Fruit fly (Drosophila melanogaster) whole organism, embryonic: Measurements from ENCODE around the gene CG42489.
A peak's percentile ranks its signal among the peaks of the same experiment; 100 is the strongest.

ENCODE experiments used
- BtbVII ChIP-seq: fragments of 200-800 bp; sonication (Bioruptor generic); optimal IDR thresholded peaks from 3 replicates; lab custom pipeline; 2017; ENCODE audit warnings: missing biosample characterization, mild to moderate bottlenecking, missing genetic modification characterization
- C15 ChIP-seq: fragments of 200-800 bp; sonication (Bioruptor generic); IDR thresholded peaks from 3 replicates; pipeline ENCODE4 v1.3.6; 2022; ENCODE audit warnings: missing biosample characterization, missing genetic modification characterization
- CG10209 ChIP-seq: fragments of 200-800 bp; sonication (Bioruptor generic); optimal IDR thresholded peaks from 3 replicates; lab custom pipeline; 2017; ENCODE audit warnings: missing biosample characterization, mild to moderate bottlenecking, missing genetic modification characterization, missing genetic modification reagents
- CG1024 ChIP-seq: fragments of 200-800 bp; sonication (Bioruptor generic); IDR thresholded peaks from 2 replicates; pipeline ENCODE4 v1.3.6; 2022; ENCODE audit warnings: missing biosample characterization, missing genetic modification characterization
- CG10431 ChIP-seq: fragments of 200-800 bp; sonication (Bioruptor generic); optimal IDR thresholded peaks from 3 replicates; lab custom pipeline; 2018; ENCODE audit warnings: missing biosample characterization, mild to moderate bottlenecking, missing genetic modification characterization
- CG10462 ChIP-seq: fragments of 200-800 bp; sonication (Bioruptor generic); optimal IDR thresholded peaks from 2 replicates; lab custom pipeline; 2016; ENCODE audit warnings: missing biosample characterization, missing genetic modification characterization
- CG11560 ChIP-seq: fragments of 200-800 bp; sonication (Bioruptor generic); IDR thresholded peaks from 3 replicates; pipeline ENCODE4 v1.3.6; 2022; ENCODE audit warnings: missing biosample characterization, missing genetic modification characterization
- CG12104 ChIP-seq: fragments of 200-800 bp; sonication (Bioruptor generic); optimal IDR thresholded peaks from 3 replicates; lab custom pipeline; 2016; ENCODE audit warnings: missing biosample characterization, missing genetic modification characterization
- CG12659 ChIP-seq: fragments of 200-800 bp; sonication (Bioruptor generic); optimal IDR thresholded peaks from 3 replicates; lab custom pipeline; 2017; ENCODE audit warnings: mild to moderate bottlenecking, missing biosample characterization, missing genetic modification reagents, missing genetic modification characterization
- CG12769 ChIP-seq: fragments of 200-800 bp; sonication (Bioruptor generic); optimal IDR thresholded peaks from 2 replicates; lab custom pipeline; 2019; ENCODE audit warnings: missing biosample characterization, mild to moderate bottlenecking, missing genetic modification characterization, moderate library complexity
- CG13775 ChIP-seq: fragments of 200-800 bp; sonication (Bioruptor generic); optimal IDR thresholded peaks from 3 replicates; lab custom pipeline; 2017; ENCODE audit warnings: missing biosample characterization, mild to moderate bottlenecking, missing genetic modification characterization
- CG14710 ChIP-seq: fragments of 200-800 bp; sonication (Bioruptor generic); optimal IDR thresholded peaks from 3 replicates; lab custom pipeline; 2019; ENCODE audit warnings: missing biosample characterization, mild to moderate bottlenecking, missing genetic modification characterization, moderate library complexity
- CG17186 ChIP-seq: fragments of 200-800 bp; sonication (Bioruptor generic); optimal IDR thresholded peaks from 3 replicates; lab custom pipeline; 2017; ENCODE audit warnings: missing biosample characterization, missing genetic modification reagents, missing genetic modification characterization
- CG17328 ChIP-seq: fragments of 200-800 bp; sonication (Bioruptor generic); IDR thresholded peaks from 2 replicates; pipeline ENCODE4 v1.3.6; 2022; ENCODE audit warnings: missing biosample characterization, missing genetic modification characterization
- CG17361 ChIP-seq: fragments of 200-800 bp; sonication (Bioruptor generic); IDR thresholded peaks from 3 replicates; pipeline ENCODE4 v1.3.6; 2022; ENCODE audit warnings: missing biosample characterization, missing genetic modification characterization
- CG18764 ChIP-seq: fragments of 200-800 bp; sonication (Bioruptor generic); optimal IDR thresholded peaks from 3 replicates; lab custom pipeline; 2016; ENCODE audit warnings: missing biosample characterization, missing genetic modification characterization
- CG3281 ChIP-seq: fragments of 200-800 bp; sonication (Bioruptor generic); optimal IDR thresholded peaks from 3 replicates; lab custom pipeline; 2017; ENCODE audit warnings: missing biosample characterization, mild to moderate bottlenecking, missing genetic modification characterization
- CG7357 ChIP-seq: fragments of 200-800 bp; sonication (Bioruptor generic); IDR thresholded peaks from 3 replicates; pipeline ENCODE4 v1.3.6; 2022; ENCODE audit warnings: missing biosample characterization, missing genetic modification characterization
- CG7745 ChIP-seq: fragments of 200-800 bp; sonication (Bioruptor generic); optimal IDR thresholded peaks from 2 replicates; lab custom pipeline; 2018; ENCODE audit warnings: missing biosample characterization, mild to moderate bottlenecking, missing genetic modification characterization, moderate library complexity
- CG8478 ChIP-seq: fragments of >200 bp; optimal IDR thresholded peaks from 2 replicates; lab custom pipeline; 2018
- CG9876 ChIP-seq: fragments of 200-800 bp; sonication (Bioruptor generic); optimal IDR thresholded peaks from 2 replicates; lab custom pipeline; 2016; ENCODE audit warnings: missing biosample characterization, missing genetic modification characterization
- E2f1 ChIP-seq: fragments of 200-800 bp; sonication (Bioruptor generic); IDR thresholded peaks from 2 replicates; pipeline ENCODE4 v1.3.6; 2022; ENCODE audit warnings: missing biosample characterization, missing genetic modification characterization
- Ets97D ChIP-seq: fragments of 200-800 bp; sonication (Bioruptor generic); optimal IDR thresholded peaks from 3 replicates; lab custom pipeline; 2016; ENCODE audit warnings: missing biosample characterization, missing genetic modification characterization
- GATAe ChIP-seq: fragments of 200-800 bp; sonication (Bioruptor generic); conservative IDR thresholded peaks from 2 replicates; pipeline ENCODE4 v1.3.6; 2022; ENCODE audit warnings: missing biosample characterization, missing genetic modification characterization
- HLH54F ChIP-seq: fragments of 200-800 bp; sonication (Bioruptor generic); optimal IDR thresholded peaks from 3 replicates; lab custom pipeline; 2016; ENCODE audit warnings: missing biosample characterization, missing genetic modification characterization
- Meics ChIP-seq: fragments of 200-800 bp; sonication (Bioruptor generic); optimal IDR thresholded peaks from 2 replicates; lab custom pipeline; 2017; ENCODE audit warnings: missing biosample characterization, mild to moderate bottlenecking, missing genetic modification characterization
- Myb ChIP-seq: fragments of 200-800 bp; sonication (Bioruptor generic); optimal IDR thresholded peaks from 2 replicates; lab custom pipeline; 2016; ENCODE audit warnings: missing biosample characterization, missing genetic modification characterization
- NC2β ChIP-seq: fragments of 200-800 bp; sonication (Bioruptor generic); optimal IDR thresholded peaks from 2 replicates; lab custom pipeline; 2016; ENCODE audit warnings: missing biosample characterization, missing genetic modification characterization
- Pdp1 ChIP-seq, 2 experiments: fragments of 200-800 bp; sonication (Bioruptor generic); optimal IDR thresholded peaks; 3 replicates each; lab custom pipeline; 2016; ENCODE audit warnings: missing biosample characterization in 2 of 2, missing genetic modification characterization in 2 of 2, mild to moderate bottlenecking in 1 of 2, moderate library complexity in 1 of 2
- Rx ChIP-seq: fragments of 200-800 bp; sonication (Bioruptor generic); IDR thresholded peaks from 2 replicates; pipeline ENCODE4 v1.3.6; 2022; ENCODE audit warnings: missing biosample characterization, missing genetic modification characterization
- Sox102F ChIP-seq: fragments of 200-800 bp; sonication (Bioruptor generic); optimal IDR thresholded peaks from 2 replicates; lab custom pipeline; 2018; ENCODE audit warnings: missing biosample characterization, mild to moderate bottlenecking, missing genetic modification characterization, moderate library complexity
- Vsx1 ChIP-seq: fragments of 200-800 bp; sonication (Bioruptor generic); optimal IDR thresholded peaks from 2 replicates; lab custom pipeline; 2017; ENCODE audit warnings: missing biosample characterization, mild to moderate bottlenecking, missing genetic modification characterization, missing genetic modification reagents
- bbx ChIP-seq: fragments of 200-800 bp; sonication (Bioruptor generic); IDR thresholded peaks from 2 replicates; pipeline ENCODE4 v1.3.6; 2022; ENCODE audit warnings: missing biosample characterization, missing genetic modification characterization; ENCODE audit not compliant: partially characterized antibody
- caup ChIP-seq: fragments of 200-800 bp; sonication (Bioruptor generic); optimal IDR thresholded peaks from 3 replicates; lab custom pipeline; 2017; ENCODE audit warnings: missing biosample characterization, mild to moderate bottlenecking, missing genetic modification characterization, moderate library complexity; ENCODE audit not compliant: severe bottlenecking
- danr ChIP-seq: fragments of 200-800 bp; sonication (Bioruptor generic); IDR thresholded peaks from 2 replicates; pipeline ENCODE4 v1.3.6; 2022; ENCODE audit warnings: missing biosample characterization, missing genetic modification characterization
- ems ChIP-seq: fragments of 200-800 bp; sonication (Bioruptor generic); optimal IDR thresholded peaks from 3 replicates; lab custom pipeline; 2016; ENCODE audit warnings: missing biosample characterization, missing genetic modification characterization
- fd64A ChIP-seq: fragments of 200-800 bp; sonication (Bioruptor generic); optimal IDR thresholded peaks from 3 replicates; lab custom pipeline; 2018; ENCODE audit warnings: missing biosample characterization, mild to moderate bottlenecking, missing genetic modification characterization
- gem ChIP-seq: fragments of 200-800 bp; sonication (Bioruptor generic); optimal IDR thresholded peaks from 2 replicates; lab custom pipeline; 2019; ENCODE audit warnings: missing biosample characterization, mild to moderate bottlenecking, missing genetic modification characterization, moderate library complexity
- hb ChIP-seq: fragments of 200-800 bp; sonication (Bioruptor generic); IDR thresholded peaks from 3 replicates; pipeline ENCODE4 v1.3.6; 2022; ENCODE audit warnings: missing biosample characterization, missing genetic modification characterization; ENCODE audit not compliant: partially characterized antibody
- lov ChIP-seq, 2 experiments: fragments of 200-800 bp in 1 of 2; fragments of >200 bp in 1 of 2; sonication (Bioruptor generic) in 1 of 2; IDR thresholded peaks in 1 of 2; optimal IDR thresholded peaks in 1 of 2; 2 replicates in 1 of 2; 3 replicates in 1 of 2; pipeline versions ENCODE4 v1.3.6 to Lab custom; 2017 to 2022; ENCODE audit warnings: missing biosample characterization in 1 of 2, missing genetic modification characterization in 1 of 2
- nerfin-1 ChIP-seq: fragments of 200-800 bp; sonication (Bioruptor generic); optimal IDR thresholded peaks from 3 replicates; lab custom pipeline; 2019; ENCODE audit warnings: missing biosample characterization, mild to moderate bottlenecking, missing genetic modification characterization, moderate library complexity
- onecut ChIP-seq: fragments of 200-800 bp; sonication (Bioruptor generic); IDR thresholded peaks from 2 replicates; pipeline ENCODE4 v1.3.6; 2022; ENCODE audit warnings: missing biosample characterization, missing genetic modification characterization
- peb ChIP-seq: fragments of 200-800 bp; sonication (Bioruptor generic); IDR thresholded peaks from 2 replicates; pipeline ENCODE4 v1.3.6; 2022; ENCODE audit warnings: missing biosample characterization, missing genetic modification characterization
- ranshi ChIP-seq: fragments of 200-800 bp; sonication (Bioruptor generic); IDR thresholded peaks from 2 replicates; pipeline ENCODE4 v1.3.6; 2022; ENCODE audit warnings: missing biosample characterization, missing genetic modification characterization
- row ChIP-seq: fragments of 200-800 bp; sonication (Bioruptor generic); IDR thresholded peaks from 3 replicates; pipeline ENCODE4 v1.3.6; 2022; ENCODE audit warnings: missing biosample characterization, missing genetic modification characterization
- sd ChIP-seq: fragments of 200-800 bp; sonication (Bioruptor generic); optimal IDR thresholded peaks from 3 replicates; lab custom pipeline; 2018; ENCODE audit warnings: missing biosample characterization, mild to moderate bottlenecking, missing genetic modification characterization, moderate library complexity
- seq ChIP-seq: fragments of 200-800 bp; sonication (Bioruptor generic); IDR thresholded peaks from 2 replicates; pipeline ENCODE4 v1.3.6; 2022; ENCODE audit warnings: missing biosample characterization, missing genetic modification characterization
- sug ChIP-seq: fragments of 200-800 bp; optimal IDR thresholded peaks from 2 replicates; lab custom pipeline; 2019; ENCODE audit warnings: missing biosample characterization, mild to moderate bottlenecking, missing genetic modification characterization, moderate library complexity
- twi ChIP-seq: fragments of 200-800 bp; optimal IDR thresholded peaks from 2 replicates; lab custom pipeline; 2019; ENCODE audit warnings: missing biosample characterization, mild to moderate bottlenecking, missing genetic modification characterization, moderate library complexity

CG42489 gene

dm6 chr3R:8667568-8667967 lies 13.0 kb upstream of the CG42489 start, which contains the start of gene CG8036:
Gene CG8036, plus strand, starts transcription at chr3R:8667868.
- TF ChIP-seq Ets97D = no peak
- no peak for TF ChIP-seq peb (GFP tag; lab: Robert Waterston, UW)
- TF ChIP-seq CG8478 (lab: Kevin White, UChicago) = no peak
- no peak for TF ChIP-seq ems
- TF ChIP-seq CG3281 (GFP tag; lab: Kevin White, UChicago) = no peak
- TF ChIP-seq C15 (GFP tag; lab: Robert Waterston, UW) = no peak
- no peak for TF ChIP-seq danr (GFP tag; lab: Robert Waterston, UW)
- no peak for TF ChIP-seq CG12104 (GFP tag; lab: Kevin White, UChicago)
- TF ChIP-seq BtbVII (GFP tag; lab: Kevin White, UChicago) = no peak
- TF ChIP-seq nerfin-1 (tag; lab: Kevin White, UChicago) = no peak
- no peak for TF ChIP-seq bbx (GFP tag; lab: Robert Waterston, UW)
- no peak for TF ChIP-seq CG17328 (GFP tag; lab: Robert Waterston, UW)
- no peak for TF ChIP-seq hb
- no peak for TF ChIP-seq Rx (GFP tag; lab: Robert Waterston, UW)
- no peak for TF ChIP-seq HLH54F (GFP tag; lab: Kevin White, UChicago)
- no peak for TF ChIP-seq gem (tag; lab: Kevin White, UChicago)
- TF ChIP-seq fd64A (GFP tag; lab: Kevin White, UChicago) = no peak
- TF ChIP-seq, all 482 proteins: peak for 0

- TF ChIP-seq CG13775 (GFP tag; lab: Kevin White, UChicago) (no peak), sd (peak; percentile 54), GATAe (GFP tag; lab: Robert Waterston, UW) (no peak), CG12659 (GFP tag; lab: Kevin White, UChicago) (no peak), CG9876 (GFP tag; lab: Kevin White, UChicago) (no peak), CG12769 (tag; lab: Kevin White, UChicago) (peak; percentile 0), CG17186 (no peak), NC2β (GFP tag; lab: Kevin White, UChicago) (no peak), CG17361 (GFP tag; lab: Robert Waterston, UW) (no peak), CG7745 (tag; lab: Kevin White, UChicago) (peak; percentile 30), Sox102F (GFP tag; lab: Kevin White, UChicago) (no peak), Myb (GFP tag; lab: Kevin White, UChicago) (no peak), CG1024 (no peak), CG11560 (no peak), Vsx1 (GFP tag; lab: Kevin White, UChicago) (peak; percentile 41), Meics (no peak), CG7357 (GFP tag; lab: Robert Waterston, UW) (no peak), CG14710 (tag; lab: Kevin White, UChicago) (no peak), lov (optimal IDR thresholded peaks at IDR 0.05; lab: Kevin White, UChicago) (no peak), lov (GFP tag; IDR thresholded peaks at IDR 0.05; lab: Robert Waterston, UW) (no peak), Pdp1 (GFP tag; optimal IDR thresholded peaks at IDR 0.05; lab: Kevin White, UChicago) (peak in 1 of 2 experiments; percentile 96), danr (GFP tag; lab: Robert Waterston, UW) (no peak), caup (GFP tag; lab: Kevin White, UChicago) (no peak), seq (no peak), ranshi (GFP tag; lab: Robert Waterston, UW) (no peak), CG10209 (GFP tag; lab: Kevin White, UChicago) (no peak), sug (peak; percentile 2), E2f1 (no peak), Ets97D (no peak), row (GFP tag; lab: Robert Waterston, UW) (no peak), CG10462 (GFP tag; lab: Kevin White, UChicago) (no peak), onecut (GFP tag; lab: Robert Waterston, UW) (peak; percentile 99), CG18764 (GFP tag; lab: Kevin White, UChicago) (no peak), CG10431 (GFP tag; lab: Kevin White, UChicago) (peak; percentile 76), twi (peak; percentile 46)
Measured at dm6 chr3R:8664699-8665340, 10.3 kb upstream of the CG42489 start.
